Fruit fly (Drosophila melanogaster) whole organism, embryonic: ENCODE results near the gene CG7518.
A peak's percentile ranks its signal among the peaks of the same experiment; 100 is the strongest.

Source experiments
- Aef1 ChIP-seq: fragments of 200-800 bp; sonication (Bioruptor generic); IDR thresholded peaks from 3 replicates; pipeline ENCODE4 v1.3.6; 2022; ENCODE audit warnings: missing biosample characterization, missing genetic modification characterization
- CG10543 ChIP-seq: fragments of 200-800 bp; sonication (Bioruptor generic); optimal IDR thresholded peaks from 3 replicates; lab custom pipeline; 2017; ENCODE audit warnings: missing biosample characterization, mild to moderate bottlenecking, missing genetic modification characterization, moderate library complexity
- CG11247 ChIP-seq: fragments of 200-800 bp; sonication (Bioruptor generic); IDR thresholded peaks from 2 replicates; pipeline ENCODE4 v1.3.6; 2022; ENCODE audit warnings: missing biosample characterization, missing genetic modification characterization
- CG11398 ChIP-seq: fragments of 200-800 bp; sonication (Bioruptor generic); optimal IDR thresholded peaks from 2 replicates; lab custom pipeline; 2016; ENCODE audit warnings: missing biosample characterization, missing genetic modification characterization
- CG1233 ChIP-seq: fragments of 200-800 bp; sonication (Bioruptor generic); optimal IDR thresholded peaks from 4 replicates; lab custom pipeline; 2018; ENCODE audit warnings: missing biosample characterization, mild to moderate bottlenecking, missing genetic modification characterization
- CG12942 ChIP-seq: fragments of 200-800 bp; sonication (Bioruptor generic); optimal IDR thresholded peaks from 3 replicates; lab custom pipeline; 2016; ENCODE audit warnings: missing biosample characterization, missing genetic modification characterization
- CG13624 ChIP-seq: fragments of 200-800 bp; sonication (Bioruptor generic); optimal IDR thresholded peaks from 2 replicates; lab custom pipeline; 2016; ENCODE audit warnings: missing biosample characterization, missing genetic modification characterization
- CG14014 ChIP-seq: fragments of 200-800 bp; sonication (Bioruptor generic); IDR thresholded peaks from 2 replicates; pipeline ENCODE4 v1.3.6; 2022; ENCODE audit warnings: missing biosample characterization, missing genetic modification characterization
- CG17359 ChIP-seq: fragments of 200-800 bp; sonication (Bioruptor generic); optimal IDR thresholded peaks from 3 replicates; lab custom pipeline; 2018; ENCODE audit warnings: missing biosample characterization, mild to moderate bottlenecking, missing genetic modification characterization, moderate library complexity
- CG18262 ChIP-seq: fragments of 200-800 bp; optimal IDR thresholded peaks from 3 replicates; lab custom pipeline; 2019; ENCODE audit warnings: missing biosample characterization, mild to moderate bottlenecking, missing genetic modification characterization, moderate library complexity
- CG3065 ChIP-seq: fragments of 200-800 bp; sonication (Bioruptor generic); optimal IDR thresholded peaks from 2 replicates; lab custom pipeline; 2016; ENCODE audit warnings: missing biosample characterization, missing genetic modification characterization
- CG34224 ChIP-seq: fragments of 200-800 bp; sonication (Bioruptor generic); IDR thresholded peaks from 3 replicates; pipeline ENCODE4 v1.3.6; 2022; ENCODE audit warnings: missing biosample characterization, missing genetic modification characterization; ENCODE audit not compliant: partially characterized antibody
- CG7839 ChIP-seq: fragments of 200-800 bp; sonication (Bioruptor generic); optimal IDR thresholded peaks from 3 replicates; lab custom pipeline; 2018; ENCODE audit warnings: missing biosample characterization, mild to moderate bottlenecking, missing genetic modification characterization, moderate library complexity
- CG8281 ChIP-seq: fragments of 200-800 bp; sonication (Bioruptor generic); optimal IDR thresholded peaks from 2 replicates; lab custom pipeline; 2018; ENCODE audit warnings: missing biosample characterization, mild to moderate bottlenecking, missing genetic modification characterization, moderate library complexity
- CG8290 ChIP-seq, 3 experiments: fragments of 200-800 bp; sonication (Bioruptor generic); optimal IDR thresholded peaks; 2 replicates each; lab custom pipeline; 2016 to 2019; ENCODE audit warnings: missing biosample characterization in 3 of 3, missing genetic modification characterization in 3 of 3, mild to moderate bottlenecking in 2 of 3, moderate library complexity in 1 of 3
- CG9727 ChIP-seq: fragments of 200-800 bp; sonication (Bioruptor generic); optimal IDR thresholded peaks from 3 replicates; lab custom pipeline; 2017; ENCODE audit warnings: missing biosample characterization, mild to moderate bottlenecking, missing genetic modification characterization
- CTCF ChIP-seq: fragments of 200-800 bp; sonication (Bioruptor generic); optimal IDR thresholded peaks from 2 replicates; lab custom pipeline; 2017; ENCODE audit warnings: missing biosample characterization, mild to moderate bottlenecking, missing genetic modification characterization, moderate library complexity
- CrebB ChIP-seq: fragments of 200-800 bp; sonication (Bioruptor generic); optimal IDR thresholded peaks from 3 replicates; lab custom pipeline; 2018; ENCODE audit warnings: missing biosample characterization, mild to moderate bottlenecking, missing genetic modification characterization
- Dll ChIP-seq: fragments of 200-800 bp; sonication (Bioruptor generic); IDR thresholded peaks from 4 replicates; pipeline ENCODE4 v1.3.6; 2022; ENCODE audit warnings: missing biosample characterization, missing genetic modification characterization; ENCODE audit not compliant: partially characterized antibody
- Doc2 ChIP-seq: fragments of 200-800 bp; sonication (Bioruptor generic); IDR thresholded peaks from 2 replicates; pipeline ENCODE4 v1.3.6; 2022; ENCODE audit warnings: missing biosample characterization, missing genetic modification characterization
- Eip74EF ChIP-seq, 2 experiments: fragments of 200-800 bp in 1 of 2; fragments of >200 bp in 1 of 2; sonication (Bioruptor generic) in 1 of 2; optimal IDR thresholded peaks; 2 replicates each; lab custom pipeline; 2017 to 2019; ENCODE audit warnings: missing biosample characterization in 2 of 2, missing genetic modification characterization in 2 of 2, mild to moderate bottlenecking in 1 of 2, moderate library complexity in 1 of 2
- HLH4C ChIP-seq: fragments of 200-800 bp; sonication (Bioruptor generic); IDR thresholded peaks from 3 replicates; pipeline ENCODE4 v1.3.6; 2022; ENCODE audit warnings: missing biosample characterization, missing genetic modification characterization; ENCODE audit not compliant: partially characterized antibody
- Hey ChIP-seq: fragments of 200-800 bp; sonication (Bioruptor generic); optimal IDR thresholded peaks from 3 replicates; lab custom pipeline; 2018; ENCODE audit warnings: missing biosample characterization, mild to moderate bottlenecking, missing genetic modification characterization
- HmgZ ChIP-seq: fragments of 200-800 bp; sonication (Bioruptor generic); optimal IDR thresholded peaks from 2 replicates; lab custom pipeline; 2018; ENCODE audit warnings: missing biosample characterization, mild to moderate bottlenecking, missing genetic modification characterization
- Hsf ChIP-seq: fragments of 200-800 bp; sonication (Bioruptor generic); optimal IDR thresholded peaks from 3 replicates; lab custom pipeline; 2016; ENCODE audit warnings: missing biosample characterization, missing genetic modification characterization
- Mrtf ChIP-seq: fragments of 200-800 bp; sonication (Bioruptor generic); IDR thresholded peaks from 3 replicates; pipeline ENCODE4 v1.3.6; 2022; ENCODE audit warnings: missing biosample characterization, missing genetic modification characterization
- Ravus ChIP-seq: fragments of 200-800 bp; sonication (Bioruptor generic); IDR thresholded peaks from 2 replicates; pipeline ENCODE4 v1.3.6; 2022; ENCODE audit warnings: missing biosample characterization, missing genetic modification characterization
- Rfx ChIP-seq: fragments of 200-800 bp; sonication (Bioruptor generic); IDR thresholded peaks from 2 replicates; pipeline ENCODE4 v1.3.6; 2022; ENCODE audit warnings: missing biosample characterization, missing genetic modification characterization
- Side ChIP-seq: fragments of 200-800 bp; sonication (Bioruptor generic); optimal IDR thresholded peaks from 2 replicates; lab custom pipeline; 2016; ENCODE audit warnings: missing biosample characterization, missing genetic modification characterization
- Ssrp ChIP-seq: fragments of 200-800 bp; sonication (Bioruptor generic); optimal IDR thresholded peaks from 2 replicates; lab custom pipeline; 2018; ENCODE audit warnings: missing biosample characterization, mild to moderate bottlenecking, missing genetic modification characterization, moderate library complexity
- Trl ChIP-seq, 3 experiments: fragments of >200 bp in 2 of 3; fragments of 200-800 bp in 1 of 3; sonication (Bioruptor generic) in 1 of 3; optimal IDR thresholded peaks; 2 replicates in 1 of 3; 3 replicates in 2 of 3; lab custom pipeline; 2016 to 2017; ENCODE audit warnings: missing biosample characterization in 1 of 3, missing genetic modification characterization in 1 of 3
- abd-A ChIP-seq: fragments of 200-800 bp; sonication (Bioruptor generic); optimal IDR thresholded peaks from 3 replicates; lab custom pipeline; 2019; ENCODE audit warnings: missing biosample characterization, mild to moderate bottlenecking, missing genetic modification characterization, moderate library complexity
- al ChIP-seq: fragments of 200-800 bp; sonication (Bioruptor generic); IDR thresholded peaks from 2 replicates; pipeline ENCODE4 v1.3.6; 2022; ENCODE audit warnings: missing biosample characterization, missing genetic modification characterization
- bsh ChIP-seq, 2 experiments: fragments of 200-800 bp; sonication (Bioruptor generic); optimal IDR thresholded peaks; 2 replicates each; lab custom pipeline; 2017 to 2018; ENCODE audit warnings: mild to moderate bottlenecking in 2 of 2, missing biosample characterization in 2 of 2, missing genetic modification characterization in 2 of 2, moderate library complexity in 1 of 2
- crp ChIP-seq, 2 experiments: fragments of 200-800 bp; sonication (Bioruptor generic); optimal IDR thresholded peaks; 2 replicates in 1 of 2; 3 replicates in 1 of 2; lab custom pipeline; 2017; ENCODE audit warnings: missing biosample characterization in 2 of 2, missing genetic modification characterization in 2 of 2, mild to moderate bottlenecking in 1 of 2, moderate library complexity in 1 of 2
- da ChIP-seq: fragments of 200-800 bp; sonication (Bioruptor generic); optimal IDR thresholded peaks from 2 replicates; lab custom pipeline; 2016; ENCODE audit warnings: missing biosample characterization, missing genetic modification characterization
- gro ChIP-seq: fragments of 200-800 bp; sonication (Bioruptor generic); optimal IDR thresholded peaks from 2 replicates; lab custom pipeline; 2016; ENCODE audit warnings: missing biosample characterization, missing genetic modification characterization
- h ChIP-seq: fragments of >200 bp; optimal IDR thresholded peaks from 2 replicates; lab custom pipeline; 2017
- hb ChIP-seq: fragments of 200-800 bp; sonication (Bioruptor generic); IDR thresholded peaks from 3 replicates; pipeline ENCODE4 v1.3.6; 2022; ENCODE audit warnings: missing biosample characterization, missing genetic modification characterization; ENCODE audit not compliant: partially characterized antibody
- hkb ChIP-seq, 2 experiments: fragments of 200-800 bp in 1 of 2; fragments of >200 bp in 1 of 2; sonication (Bioruptor generic) in 1 of 2; IDR thresholded peaks in 1 of 2; optimal IDR thresholded peaks in 1 of 2; 2 replicates each; pipeline versions ENCODE4 v1.3.6 to Lab custom; 2017 to 2022; ENCODE audit warnings: missing biosample characterization in 1 of 2, missing genetic modification characterization in 1 of 2
- insv ChIP-seq, 2 experiments: fragments of 200-800 bp; sonication (Bioruptor generic); optimal IDR thresholded peaks; 3 replicates each; lab custom pipeline; 2016 to 2018; ENCODE audit warnings: missing biosample characterization in 2 of 2, missing genetic modification characterization in 2 of 2
- luna ChIP-seq: fragments of 200-800 bp; sonication (Bioruptor generic); optimal IDR thresholded peaks from 2 replicates; lab custom pipeline; 2016; ENCODE audit warnings: missing biosample characterization, missing genetic modification characterization
- mld ChIP-seq: fragments of 200-800 bp; sonication (Bioruptor generic); IDR thresholded peaks from 3 replicates; pipeline ENCODE4 v1.3.6; 2022; ENCODE audit warnings: missing biosample characterization, missing genetic modification characterization; ENCODE audit not compliant: partially characterized antibody
- psq ChIP-seq: fragments of 200-800 bp; sonication (Bioruptor generic); optimal IDR thresholded peaks from 2 replicates; lab custom pipeline; 2017; ENCODE audit warnings: missing biosample characterization, missing genetic modification characterization
- ssp ChIP-seq: fragments of 200-800 bp; sonication (Bioruptor generic); IDR thresholded peaks from 2 replicates; pipeline ENCODE4 v1.3.6; 2022; ENCODE audit warnings: missing biosample characterization, missing genetic modification characterization
- unc-4 ChIP-seq: fragments of 200-800 bp; sonication (Bioruptor generic); IDR thresholded peaks from 2 replicates; pipeline ENCODE4 v1.3.6; 2022; ENCODE audit warnings: missing biosample characterization, missing genetic modification characterization; ENCODE audit not compliant: partially characterized antibody

CG7518 gene

dm6 chr3R:12960929-12961855 is 36.7 kb upstream of the CG7518 start, which contains the start of gene Spc25 (continued):
- TF ChIP-seq Ssrp (tag; lab: Kevin White, UChicago) (no peak), CG17359 (tag; lab: Kevin White, UChicago) (no peak), CG7839 (tag; lab: Kevin White, UChicago) (no peak), CG12942 (GFP tag; lab: Kevin White, UChicago) (peak; percentile 45), CrebB (no peak), Aef1 (GFP tag; lab: Robert Waterston, UW) (no peak), luna (GFP tag; lab: Kevin White, UChicago) (peak; percentile 36), unc-4 (GFP tag; lab: Robert Waterston, UW) (peak; percentile 93), CG10543 (GFP tag; lab: Kevin White, UChicago) (no peak), al (GFP tag; lab: Robert Waterston, UW) (peak; percentile 46; the same call in 1 of the 2 replicates), Hey (no peak), ssp (GFP tag; lab: Robert Waterston, UW) (peak; percentile 43), CG8281 (no peak), bsh (GFP tag; optimal IDR thresholded peaks at IDR 0.05; lab: Kevin White, UChicago) (peak in 1 of 2 experiments; percentile 2), abd-A (tag; lab: Kevin White, UChicago) (no peak), psq (GFP tag; lab: Kevin White, UChicago) (peak; percentile 4), mld (GFP tag; lab: Robert Waterston, UW) (peak; percentile 86), da (GFP tag; lab: Kevin White, UChicago) (peak; percentile 24), Ravus (GFP tag; lab: Robert Waterston, UW) (no peak), Hsf (GFP tag; lab: Kevin White, UChicago) (peak; percentile 64), crp (GFP tag; optimal IDR thresholded peaks at IDR 0.05; lab: Kevin White, UChicago) (peak in 1 of 2 experiments; percentile 12), Trl (optimal IDR thresholded peaks at IDR 0.05; lab: Kevin White, UChicago) (no peak), Trl (GFP tag; optimal IDR thresholded peaks at IDR 0.05; lab: Kevin White, UChicago) (peak; percentile 67), CTCF (GFP tag; lab: Kevin White, UChicago) (no peak), hb (peak; percentile 93), Mrtf (GFP tag; lab: Robert Waterston, UW) (no peak), CG9727 (GFP tag; lab: Kevin White, UChicago) (no peak), CG1233 (GFP tag; lab: Kevin White, UChicago) (no peak), CG11398 (GFP tag; lab: Kevin White, UChicago) (no peak), CG18262 (tag; lab: Kevin White, UChicago) (no peak), CG8290 (GFP tag; optimal IDR thresholded peaks at IDR 0.05; lab: Kevin White, UChicago) (peak; percentile 70), CG8290 (tag; optimal IDR thresholded peaks at IDR 0.05; lab: Kevin White, UChicago) (peak in 1 of 2 experiments; percentile 37), Eip74EF (GFP tag; optimal IDR thresholded peaks at IDR 0.05; lab: Kevin White, UChicago) (no peak), CG34224 (GFP tag; lab: Robert Waterston, UW) (peak; percentile 93), hkb (optimal IDR thresholded peaks at IDR 0.05; lab: Kevin White, UChicago) (peak; percentile 75), hkb (GFP tag; IDR thresholded peaks at IDR 0.05; lab: Robert Waterston, UW) (no peak), CG14014 (GFP tag; lab: Robert Waterston, UW) (0 out of 2 replicates have a peak, but pooled peaks have one; percentile 20), h (lab: Kevin White, UChicago) (no peak), CG13624 (GFP tag; lab: Kevin White, UChicago) (peak; percentile 55), insv (GFP tag; optimal IDR thresholded peaks at IDR 0.05; lab: Kevin White, UChicago) (no peak), CG11247 (GFP tag; lab: Robert Waterston, UW) (no peak), HmgZ (tag; lab: Kevin White, UChicago) (peak; percentile 61), Rfx (GFP tag; lab: Robert Waterston, UW) (peak; percentile 75; the same call in 1 of the 2 replicates), Dll (GFP tag; lab: Robert Waterston, UW) (peak; percentile 93), HLH4C (peak; percentile 88), CG3065 (peak; percentile 28), gro (GFP tag; lab: Kevin White, UChicago) (no peak), Side (GFP tag; lab: Kevin White, UChicago) (peak; percentile 67), Doc2 (GFP tag; lab: Robert Waterston, UW) (no peak)
